Fruit fly (Drosophila melanogaster): ENCODE measurements around the gene Nfs1.

The Nfs1 gene

DNA sequence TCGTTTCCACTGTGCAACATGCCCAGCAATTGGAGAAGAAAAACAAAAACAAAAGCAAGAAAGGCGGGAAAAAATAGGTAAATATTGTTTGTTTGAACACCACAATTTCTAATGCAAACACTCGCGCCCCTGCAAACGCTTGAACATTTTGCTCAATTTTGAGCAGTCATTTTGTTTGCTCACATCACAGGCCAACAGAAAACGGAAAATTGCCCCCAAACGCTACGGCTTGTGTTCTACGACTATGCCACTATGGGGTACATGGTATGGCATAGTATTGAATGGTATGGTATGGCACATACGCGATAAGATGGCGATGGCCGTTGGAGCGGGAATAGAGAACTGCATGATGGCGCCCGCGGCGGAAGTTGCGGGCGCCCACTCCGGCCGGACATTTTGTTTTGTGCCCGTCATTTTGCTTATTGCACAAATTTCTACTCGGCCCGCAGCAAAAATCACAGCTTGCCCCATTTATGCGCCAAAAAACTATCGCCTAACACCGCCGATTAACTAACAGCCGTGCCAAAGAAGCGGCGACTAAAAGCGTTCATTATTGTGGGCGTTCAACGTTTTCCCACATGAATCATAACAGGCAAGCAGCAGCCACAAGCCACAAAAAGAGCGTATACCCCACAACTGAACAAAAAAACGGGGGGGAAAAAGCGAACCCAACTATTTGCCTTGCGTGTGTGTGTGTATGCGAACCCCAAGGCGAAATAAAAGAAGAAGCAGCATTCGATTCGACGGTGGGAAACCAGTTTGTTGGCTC, 4.9 kb downstream of the Nfs1 start (continued):
- TF ChIP-seq Six4 (GFP tag; optimal IDR thresholded peaks at IDR 0.05) (peak; percentile 47), fd64A (GFP tag; optimal IDR thresholded peaks at IDR 0.05) (peak; percentile 89), CG2712 (tag; optimal IDR thresholded peaks at IDR 0.05) (peak; percentile 2), onecut (GFP tag; IDR thresholded peaks at IDR 0.05) (peak; percentile 44), CG12219 (GFP tag; optimal IDR thresholded peaks at IDR 0.05) (peak; percentile 77), Mes4 (GFP tag; optimal IDR thresholded peaks at IDR 0.05) (peak; percentile 63), gro (GFP tag; optimal IDR thresholded peaks at IDR 0.05) (peak; percentile 42), CG9876 (GFP tag; optimal IDR thresholded peaks at IDR 0.05) (peak; percentile 21), Ets97D (GFP tag; optimal IDR thresholded peaks at IDR 0.05) (peak; percentile 32), Hmr (GFP tag; optimal IDR thresholded peaks at IDR 0.05) (peak; percentile 78), Bdp1 (GFP tag; optimal IDR thresholded peaks at IDR 0.05) (peak; percentile 47), CHES-1-like (GFP tag; optimal IDR thresholded peaks at IDR 0.05) (peak; percentile 77), CG2120 (GFP tag; optimal IDR thresholded peaks at IDR 0.05) (peak; percentile 47), CG17385 (GFP tag; optimal IDR thresholded peaks at IDR 0.05) (peak; percentile 91), zen2 (GFP tag; IDR thresholded peaks at IDR 0.05; ENCODE audit: partially characterized antibody) (no peak), NfI (GFP tag; optimal IDR thresholded peaks at IDR 0.05) (peak; percentile 22), schlank (tag; optimal IDR thresholded peaks at IDR 0.05) (peak; percentile 66), tin (GFP tag; optimal IDR thresholded peaks at IDR 0.05) (peak; percentile 25), Mad (GFP tag; optimal IDR thresholded peaks at IDR 0.05) (peak; percentile 31), BtbVII (GFP tag; optimal IDR thresholded peaks at IDR 0.05) (peak; percentile 74), fd102C (GFP tag; optimal IDR thresholded peaks at IDR 0.05) (peak; percentile 88), CG6765 (GFP tag; optimal IDR thresholded peaks at IDR 0.05) (peak; percentile 36), phol (tag; optimal IDR thresholded peaks at IDR 0.05) (peak; percentile 74), CG6254 (GFP tag; optimal IDR thresholded peaks at IDR 0.05) (peak; percentile 58), Dfd (GFP tag; optimal IDR thresholded peaks at IDR 0.05) (no peak), Camta (GFP tag; optimal IDR thresholded peaks at IDR 0.05) (peak; percentile 72), D19A (tag; optimal IDR thresholded peaks at IDR 0.05) (peak; percentile 52), MESR4 (GFP tag; optimal IDR thresholded peaks at IDR 0.05) (no peak), az2 (GFP tag; optimal IDR thresholded peaks at IDR 0.05) (peak; percentile 43), grau (tag; optimal IDR thresholded peaks at IDR 0.05) (peak; percentile 22), CG5245 (GFP tag; optimal IDR thresholded peaks at IDR 0.05) (no peak), CG32532 (GFP tag; IDR thresholded peaks at IDR 0.05) (no peak), Aef1 (GFP tag; IDR thresholded peaks at IDR 0.05) (no peak), CG7987 (GFP tag; optimal IDR thresholded peaks at IDR 0.05) (peak; percentile 62), tgo (GFP tag; IDR thresholded peaks at IDR 0.05) (no peak), tx (GFP tag; optimal IDR thresholded peaks at IDR 0.05) (peak; percentile 22), wdn (GFP tag; IDR thresholded peaks at IDR 0.05) (no peak), CG30020 (tag; optimal IDR thresholded peaks at IDR 0.05) (no peak), fd96Cb (tag; optimal IDR thresholded peaks at IDR 0.05) (peak; percentile 2), Sry-β (GFP tag; optimal IDR thresholded peaks at IDR 0.05) (peak; percentile 42), zen (tag; optimal IDR thresholded peaks at IDR 0.05) (no peak), CG4854 (GFP tag; optimal IDR thresholded peaks at IDR 0.05) (peak; percentile 45), bbx (GFP tag; IDR thresholded peaks at IDR 0.05; ENCODE audit: partially characterized antibody) (no peak), CG18599 (GFP tag; optimal IDR thresholded peaks at IDR 0.05) (peak; percentile 82), zf30C (GFP tag; optimal IDR thresholded peaks at IDR 0.05) (no peak), psq (GFP tag; optimal IDR thresholded peaks at IDR 0.05) (peak; percentile 9), CG6654 (GFP tag; optimal IDR thresholded peaks at IDR 0.05) (peak; percentile 26), Trl (optimal IDR thresholded peaks at IDR 0.05) (no peak), Trl (GFP tag; optimal IDR thresholded peaks at IDR 0.05) (peak; percentile 79), CG10267 (tag; optimal IDR thresholded peaks at IDR 0.05) (peak; percentile 10)

All from whole organism, embryonic.